Fruit fly (Drosophila melanogaster) whole organism, embryonic: ENCODE results near the gene CG1628.

Experiments used
- CG11560 ChIP-seq: fragments of 200-800 bp; sonication (Bioruptor generic); IDR thresholded peaks from 3 replicates; pipeline ENCODE4 v1.3.6; 2022; ENCODE audit warnings: missing biosample characterization, missing genetic modification characterization
- CG12155 ChIP-seq: fragments of 200-800 bp; sonication (Bioruptor generic); optimal IDR thresholded peaks from 3 replicates; lab custom pipeline; 2016; ENCODE audit warnings: missing biosample characterization, missing genetic modification characterization
- CG1233 ChIP-seq: fragments of 200-800 bp; sonication (Bioruptor generic); optimal IDR thresholded peaks from 4 replicates; lab custom pipeline; 2018; ENCODE audit warnings: missing biosample characterization, mild to moderate bottlenecking, missing genetic modification characterization
- CG13296 ChIP-seq: fragments of 200-800 bp; sonication (Bioruptor generic); optimal IDR thresholded peaks from 3 replicates; lab custom pipeline; 2018; ENCODE audit warnings: missing biosample characterization, mild to moderate bottlenecking, missing genetic modification characterization
- CG13624 ChIP-seq: fragments of 200-800 bp; sonication (Bioruptor generic); optimal IDR thresholded peaks from 2 replicates; lab custom pipeline; 2016; ENCODE audit warnings: missing biosample characterization, missing genetic modification characterization
- CG13775 ChIP-seq: fragments of 200-800 bp; sonication (Bioruptor generic); optimal IDR thresholded peaks from 3 replicates; lab custom pipeline; 2017; ENCODE audit warnings: missing biosample characterization, mild to moderate bottlenecking, missing genetic modification characterization
- CG14014 ChIP-seq: fragments of 200-800 bp; sonication (Bioruptor generic); IDR thresholded peaks from 2 replicates; pipeline ENCODE4 v1.3.6; 2022; ENCODE audit warnings: missing biosample characterization, missing genetic modification characterization
- CG14050 ChIP-seq: fragments of 200-800 bp; sonication (Bioruptor generic); IDR thresholded peaks from 3 replicates; pipeline ENCODE4 v1.3.6; 2022; ENCODE audit warnings: missing biosample characterization, missing genetic modification characterization
- CG16815 ChIP-seq: fragments of 200-800 bp; sonication (Bioruptor generic); optimal IDR thresholded peaks from 3 replicates; lab custom pipeline; 2017; ENCODE audit warnings: missing biosample characterization, mild to moderate bottlenecking, missing genetic modification characterization
- CG16863 ChIP-seq: fragments of 200-800 bp; sonication (Bioruptor generic); optimal IDR thresholded peaks from 3 replicates; lab custom pipeline; 2016; ENCODE audit warnings: missing biosample characterization, missing genetic modification characterization
- CG17359 ChIP-seq: fragments of 200-800 bp; sonication (Bioruptor generic); optimal IDR thresholded peaks from 3 replicates; lab custom pipeline; 2018; ENCODE audit warnings: missing biosample characterization, mild to moderate bottlenecking, missing genetic modification characterization, moderate library complexity
- CG17361 ChIP-seq: fragments of 200-800 bp; sonication (Bioruptor generic); IDR thresholded peaks from 3 replicates; pipeline ENCODE4 v1.3.6; 2022; ENCODE audit warnings: missing biosample characterization, missing genetic modification characterization
- CG18599 ChIP-seq: fragments of 200-800 bp; sonication (Bioruptor generic); optimal IDR thresholded peaks from 3 replicates; lab custom pipeline; 2017; ENCODE audit warnings: missing biosample characterization, missing genetic modification characterization, mild to moderate bottlenecking, moderate library complexity, missing genetic modification reagents
- CG2712 ChIP-seq: fragments of 200-800 bp; optimal IDR thresholded peaks from 3 replicates; lab custom pipeline; 2019; ENCODE audit warnings: missing biosample characterization, mild to moderate bottlenecking, missing genetic modification characterization, moderate library complexity
- CG32532 ChIP-seq: fragments of 200-800 bp; sonication (Bioruptor generic); IDR thresholded peaks from 2 replicates; pipeline ENCODE4 v1.3.6; 2022; ENCODE audit warnings: missing biosample characterization, missing genetic modification characterization
- CG32767 ChIP-seq: fragments of 200-800 bp; sonication (Bioruptor generic); IDR thresholded peaks from 2 replicates; pipeline ENCODE4 v1.3.6; 2022; ENCODE audit warnings: missing biosample characterization, missing genetic modification characterization
- CG3726 ChIP-seq: fragments of 200-800 bp; sonication (Bioruptor generic); IDR thresholded peaks from 3 replicates; pipeline ENCODE4, ENCODE4 v1.3.6; 2022; ENCODE audit warnings: missing biosample characterization, missing genetic modification characterization
- CG3847 ChIP-seq: fragments of 200-800 bp; sonication (Bioruptor generic); IDR thresholded peaks from 2 replicates; pipeline ENCODE4 v1.3.6; 2022; ENCODE audit warnings: missing biosample characterization, missing genetic modification characterization
- CG4730 ChIP-seq: fragments of 200-800 bp; sonication (Bioruptor generic); IDR thresholded peaks from 2 replicates; pipeline ENCODE4 v1.3.6; 2022; ENCODE audit warnings: missing biosample characterization, missing genetic modification characterization
- CG6654 ChIP-seq: fragments of 200-800 bp; sonication (Bioruptor generic); optimal IDR thresholded peaks from 2 replicates; lab custom pipeline; 2017; ENCODE audit warnings: missing biosample characterization, mild to moderate bottlenecking, missing genetic modification characterization
- CG6765 ChIP-seq: fragments of 200-800 bp; sonication (Bioruptor generic); optimal IDR thresholded peaks from 3 replicates; lab custom pipeline; 2017; ENCODE audit warnings: missing biosample characterization, mild to moderate bottlenecking, missing genetic modification characterization
- CG6813 ChIP-seq: fragments of 200-800 bp; sonication (Bioruptor generic); optimal IDR thresholded peaks from 2 replicates; lab custom pipeline; 2017; ENCODE audit warnings: missing biosample characterization, missing genetic modification characterization, mild to moderate bottlenecking, moderate library complexity, missing genetic modification reagents
- CG7372 ChIP-seq: fragments of 200-800 bp; sonication (Bioruptor generic); IDR thresholded peaks from 2 replicates; pipeline ENCODE4 v1.3.6; 2022; ENCODE audit warnings: missing biosample characterization, missing genetic modification characterization
- CG8924 ChIP-seq: fragments of 200-800 bp; optimal IDR thresholded peaks from 3 replicates; lab custom pipeline; 2019; ENCODE audit warnings: missing biosample characterization, mild to moderate bottlenecking, missing genetic modification characterization, moderate library complexity
- CG9817 ChIP-seq: fragments of 200-800 bp; sonication (Bioruptor generic); optimal IDR thresholded peaks from 2 replicates; lab custom pipeline; 2018; ENCODE audit warnings: missing biosample characterization, mild to moderate bottlenecking, missing genetic modification characterization, moderate library complexity
- Dbx ChIP-seq: fragments of 200-800 bp; sonication (Bioruptor generic); IDR thresholded peaks from 3 replicates; pipeline ENCODE4 v1.3.6; 2022; ENCODE audit warnings: missing biosample characterization, missing genetic modification characterization
- E2f1 ChIP-seq: fragments of 200-800 bp; sonication (Bioruptor generic); IDR thresholded peaks from 2 replicates; pipeline ENCODE4 v1.3.6; 2022; ENCODE audit warnings: missing biosample characterization, missing genetic modification characterization
- Fer3 ChIP-seq: fragments of 200-800 bp; sonication (Bioruptor generic); optimal IDR thresholded peaks from 2 replicates; lab custom pipeline; 2018; ENCODE audit warnings: missing biosample characterization, mild to moderate bottlenecking, missing genetic modification characterization, moderate library complexity
- H15 ChIP-seq: fragments of 200-800 bp; sonication (Bioruptor generic); IDR thresholded peaks from 3 replicates; pipeline ENCODE4 v1.3.6; 2022; ENCODE audit warnings: missing biosample characterization, missing genetic modification characterization
- HLH54F ChIP-seq: fragments of 200-800 bp; sonication (Bioruptor generic); optimal IDR thresholded peaks from 3 replicates; lab custom pipeline; 2016; ENCODE audit warnings: missing biosample characterization, missing genetic modification characterization
- Med ChIP-seq: fragments of 200-800 bp; sonication (Bioruptor generic); peaks from one replicate; lab custom pipeline; 2016; ENCODE audit warnings: missing biosample characterization, missing genetic modification characterization, mild to moderate bottlenecking, inconsistent platforms, moderate library complexity
- Nf-YB ChIP-seq: fragments of 200-800 bp; sonication (Bioruptor generic); optimal IDR thresholded peaks from 3 replicates; lab custom pipeline; 2019; ENCODE audit warnings: missing biosample characterization, mild to moderate bottlenecking, missing genetic modification characterization, moderate library complexity
- Sox102F ChIP-seq: fragments of 200-800 bp; sonication (Bioruptor generic); optimal IDR thresholded peaks from 2 replicates; lab custom pipeline; 2018; ENCODE audit warnings: missing biosample characterization, mild to moderate bottlenecking, missing genetic modification characterization, moderate library complexity
- Sry-δ ChIP-seq: fragments of 200-800 bp; sonication (Bioruptor generic); optimal IDR thresholded peaks from 2 replicates; lab custom pipeline; 2016; ENCODE audit warnings: missing biosample characterization, missing genetic modification characterization
- Trl ChIP-seq, 3 experiments: fragments of >200 bp in 2 of 3; fragments of 200-800 bp in 1 of 3; sonication (Bioruptor generic) in 1 of 3; optimal IDR thresholded peaks; 2 replicates in 1 of 3; 3 replicates in 2 of 3; lab custom pipeline; 2016 to 2017; ENCODE audit warnings: missing biosample characterization in 1 of 3, missing genetic modification characterization in 1 of 3
- al ChIP-seq: fragments of 200-800 bp; sonication (Bioruptor generic); IDR thresholded peaks from 2 replicates; pipeline ENCODE4 v1.3.6; 2022; ENCODE audit warnings: missing biosample characterization, missing genetic modification characterization
- dysf ChIP-seq: fragments of 200-800 bp; sonication (Bioruptor generic); IDR thresholded peaks from 3 replicates; pipeline ENCODE4 v1.3.6; 2022; ENCODE audit warnings: missing biosample characterization, missing genetic modification characterization
- exex ChIP-seq: fragments of 200-800 bp; sonication (Bioruptor generic); optimal IDR thresholded peaks from 4 replicates; lab custom pipeline; 2018; ENCODE audit warnings: missing biosample characterization, mild to moderate bottlenecking, missing genetic modification characterization, moderate library complexity
- gro ChIP-seq: fragments of 200-800 bp; sonication (Bioruptor generic); optimal IDR thresholded peaks from 2 replicates; lab custom pipeline; 2016; ENCODE audit warnings: missing biosample characterization, missing genetic modification characterization
- lmd ChIP-seq: fragments of 200-800 bp; sonication (Bioruptor generic); IDR thresholded peaks from 2 replicates; pipeline ENCODE4 v1.3.6; 2022; ENCODE audit warnings: missing biosample characterization, missing genetic modification characterization
- nom ChIP-seq: fragments of 200-800 bp; sonication (Bioruptor generic); optimal IDR thresholded peaks from 2 replicates; lab custom pipeline; 2017; ENCODE audit warnings: missing biosample characterization, missing genetic modification characterization, mild to moderate bottlenecking, moderate library complexity, missing genetic modification reagents
- peb ChIP-seq: fragments of 200-800 bp; sonication (Bioruptor generic); IDR thresholded peaks from 2 replicates; pipeline ENCODE4 v1.3.6; 2022; ENCODE audit warnings: missing biosample characterization, missing genetic modification characterization
- pnt ChIP-seq: fragments of 200-800 bp; sonication (Bioruptor generic); optimal IDR thresholded peaks from 3 replicates; lab custom pipeline; 2016; ENCODE audit warnings: missing biosample characterization, missing genetic modification characterization
- scrt ChIP-seq: fragments of 200-800 bp; sonication (Bioruptor generic); optimal IDR thresholded peaks from 2 replicates; lab custom pipeline; 2018; ENCODE audit warnings: missing biosample characterization, mild to moderate bottlenecking, missing genetic modification characterization, moderate library complexity
- sens-2 ChIP-seq: fragments of 200-800 bp; sonication (Bioruptor generic); IDR thresholded peaks from 2 replicates; pipeline ENCODE4 v1.3.6; 2022; ENCODE audit warnings: missing biosample characterization, missing genetic modification characterization
- sug ChIP-seq: fragments of 200-800 bp; optimal IDR thresholded peaks from 2 replicates; lab custom pipeline; 2019; ENCODE audit warnings: missing biosample characterization, mild to moderate bottlenecking, missing genetic modification characterization, moderate library complexity
- tgo ChIP-seq: fragments of 200-800 bp; sonication (Bioruptor generic); IDR thresholded peaks from 3 replicates; pipeline ENCODE4 v1.3.6; 2022; ENCODE audit warnings: missing biosample characterization, missing genetic modification characterization
- tll ChIP-seq, 2 experiments: fragments of 200-800 bp in 1 of 2; fragments of >200 bp in 1 of 2; sonication (Bioruptor generic) in 1 of 2; optimal IDR thresholded peaks; 2 replicates each; lab custom pipeline; 2017 to 2019; ENCODE audit warnings: missing biosample characterization in 2 of 2, missing genetic modification characterization in 2 of 2, mild to moderate bottlenecking in 1 of 2, moderate library complexity in 1 of 2
- yki ChIP-seq: fragments of >200 bp; optimal IDR thresholded peaks from 3 replicates; lab custom pipeline; 2018
- zfh1 ChIP-seq: fragments of 200-800 bp; sonication (Bioruptor generic); IDR thresholded peaks from 3 replicates; pipeline ENCODE4 v1.3.6; 2022; ENCODE audit warnings: missing biosample characterization, missing genetic modification characterization

Gene CG1628

dm6 chrX:10587445-10587844 lies 15.1 kb downstream of the CG1628 start (continued):
- TF ChIP-seq CG13624 (GFP tag; lab: Kevin White, UChicago) (peak; percentile 25), Dbx (GFP tag; lab: Robert Waterston, UW) (0 out of 3 replicates have a peak, but pooled peaks have one; percentile 40), al (GFP tag; lab: Robert Waterston, UW) (peak; percentile 54), CG14014 (GFP tag; lab: Robert Waterston, UW) (peak; percentile 52; the same call in 1 of the 2 replicates), gro (GFP tag; lab: Kevin White, UChicago) (no peak), tgo (GFP tag; lab: Robert Waterston, UW) (peak; percentile 58; the same call in 2 of the 3 replicates), CG16815 (GFP tag; lab: Kevin White, UChicago) (no peak), Trl (optimal IDR thresholded peaks at IDR 0.05; lab: Kevin White, UChicago) (no peak), Trl (GFP tag; optimal IDR thresholded peaks at IDR 0.05; lab: Kevin White, UChicago) (peak; percentile 44), CG2712 (tag; lab: Kevin White, UChicago) (peak; percentile 41), Fer3 (tag; lab: Kevin White, UChicago) (peak; percentile 31), zfh1 (GFP tag; lab: Robert Waterston, UW) (0 out of 3 replicates have a peak, but pooled peaks have one; percentile 46), CG6813 (GFP tag; lab: Kevin White, UChicago) (no peak), CG6654 (GFP tag; lab: Kevin White, UChicago) (no peak), H15 (GFP tag; lab: Robert Waterston, UW) (peak; percentile 43; the same call in 1 of the 3 replicates), peb (GFP tag; lab: Robert Waterston, UW) (no peak), CG16863 (GFP tag; lab: Kevin White, UChicago) (peak; percentile 18), CG17359 (peak; percentile 25), CG3726 (0 out of 3 replicates have a peak, but pooled peaks have one; percentile 58), CG12155 (no peak), CG17361 (GFP tag; lab: Robert Waterston, UW) (0 out of 3 replicates have a peak, but pooled peaks have one; percentile 33), CG14050 (GFP tag; lab: Robert Waterston, UW) (peak; percentile 24; the same call in 1 of the 3 replicates), Nf-YB (GFP tag; lab: Kevin White, UChicago) (no peak), E2f1 (GFP tag; lab: Robert Waterston, UW) (peak; percentile 42; the same call in 1 of the 2 replicates), HLH54F (GFP tag; lab: Kevin White, UChicago) (peak; percentile 50), Med (GFP tag; lab: Kevin White, UChicago) (peak; percentile 91), tll (GFP tag; optimal IDR thresholded peaks at IDR 0.05; lab: Kevin White, UChicago) (no peak), CG32532 (GFP tag; lab: Robert Waterston, UW) (peak; percentile 53), CG11560 (no peak; the same call in 2 of the 3 replicates), CG1233 (peak; percentile 15), yki (lab: Kevin White, UChicago) (no peak), lmd (GFP tag; lab: Robert Waterston, UW) (peak; percentile 49; the same call in 1 of the 2 replicates), CG18599 (GFP tag; lab: Kevin White, UChicago) (peak; percentile 40), CG13296 (GFP tag; lab: Kevin White, UChicago) (peak; percentile 24), CG8924 (tag; lab: Kevin White, UChicago) (peak; percentile 31), CG9817 (tag; lab: Kevin White, UChicago) (peak; percentile 39), scrt (GFP tag; lab: Kevin White, UChicago) (peak; percentile 12), CG7372 (GFP tag; lab: Robert Waterston, UW) (0 out of 2 replicates have a peak, but pooled peaks have one; percentile 27), pnt (GFP tag; lab: Kevin White, UChicago) (peak; percentile 25), CG32767 (peak; percentile 16; the same call in 1 of the 2 replicates), CG13775 (GFP tag; lab: Kevin White, UChicago) (no peak), sug (peak; percentile 5), dysf (peak; percentile 74; the same call in 2 of the 3 replicates), nom (GFP tag; lab: Kevin White, UChicago) (peak; percentile 2), Sry-δ (no peak), sens-2 (GFP tag; lab: Robert Waterston, UW) (no peak), CG4730 (GFP tag; lab: Robert Waterston, UW) (0 out of 2 replicates have a peak, but pooled peaks have one; percentile 37), CG3847 (GFP tag; lab: Robert Waterston, UW) (peak; percentile 32; the same call in 1 of the 2 replicates), Sox102F (peak; percentile 22), CG6765 (GFP tag; lab: Kevin White, UChicago) (no peak), exex (tag; lab: Kevin White, UChicago) (no peak)
